Fruit fly (Drosophila melanogaster): ENCODE results near the gene Ptth.

The Ptth gene

DNA sequence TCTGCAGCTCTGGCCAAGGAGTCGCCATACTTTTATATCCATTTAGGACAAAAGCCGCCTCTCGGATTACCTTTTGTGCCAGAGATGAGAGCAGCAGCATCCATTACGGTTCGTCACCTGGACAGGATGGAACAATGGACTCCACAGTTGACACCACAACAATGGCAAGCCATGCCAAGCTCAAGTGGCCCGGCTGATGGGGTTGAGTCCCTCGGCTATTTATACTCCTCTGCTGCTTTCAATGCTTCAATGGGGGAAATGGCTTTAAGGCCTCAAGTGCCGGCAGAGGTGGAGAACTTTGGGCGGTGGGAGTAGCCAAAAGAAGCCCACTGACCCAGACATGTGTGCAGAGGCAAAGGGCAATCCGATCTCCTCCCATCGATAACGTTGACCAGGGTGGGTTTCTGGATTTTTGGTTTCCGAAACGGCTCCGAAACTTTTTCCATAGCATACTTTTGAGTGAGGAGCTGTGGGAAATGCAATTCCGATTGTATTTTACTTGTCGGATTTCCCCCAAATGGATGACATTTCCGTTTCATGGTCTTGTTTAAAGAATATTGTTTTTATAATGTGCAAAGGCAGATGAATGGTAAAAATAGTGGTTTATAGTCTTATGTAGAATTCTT lies at the start of gene Ptth:
Gene Ptth, minus strand, starts transcription at position 338 of the 626 bp plus-strand sequence.
- TF ChIP-seq Pif1A (GFP tag; optimal IDR thresholded peaks at IDR 0.05) (no peak), CG4496 (GFP tag; IDR thresholded peaks at IDR 0.05) (0 out of 3 replicates have a peak, but pooled peaks have one; percentile 16), CG15710 (tag; optimal IDR thresholded peaks at IDR 0.05) (no peak), CG13204 (GFP tag; optimal IDR thresholded peaks at IDR 0.05) (no peak)

- TF ChIP-seq CG9948 (tag; optimal IDR thresholded peaks at IDR 0.05), result no peak
- no peak for TF ChIP-seq gl (tag; optimal IDR thresholded peaks at IDR 0.05)
- no peak for TF ChIP-seq CG14655 (GFP tag; optimal IDR thresholded peaks at IDR 0.05)
- TF ChIP-seq Pif1B (GFP tag; optimal IDR thresholded peaks at IDR 0.05), result no peak
- no peak for TF ChIP-seq CG34367 (tag; optimal IDR thresholded peaks at IDR 0.05)
- no peak for TF ChIP-seq CG10348 (GFP tag; IDR thresholded peaks at IDR 0.05)
- no peak for TF ChIP-seq CG17806 (tag; optimal IDR thresholded peaks at IDR 0.05)
- no peak for TF ChIP-seq EcR (GFP tag; optimal IDR thresholded peaks at IDR 0.05)
- TF ChIP-seq CG8301 (tag; optimal IDR thresholded peaks at IDR 0.05), result no peak
- TF ChIP-seq Snoo (tag; optimal IDR thresholded peaks at IDR 0.05), result no peak
- no peak for TF ChIP-seq D1 (tag; optimal IDR thresholded peaks at IDR 0.05)
- no peak for TF ChIP-seq CG4496 (GFP tag; IDR thresholded peaks at IDR 0.05)
- no peak for TF ChIP-seq CG8159 (tag; optimal IDR thresholded peaks at IDR 0.05)
Measured at dm6 chr2L:625352-625751, 48.7 kb upstream of the Ptth start, which contains the start of gene CG2839. CG2839 (plus strand) TSS chr2L:625652.

dm6 chr2L:624317-624716 lies 47.6 kb upstream of the Ptth start, which contains the start of gene lectin-21Ca:
lectin-21Ca (plus strand) TSS chr2L:624617.
- TF ChIP-seq CG13204 (GFP tag; optimal IDR thresholded peaks at IDR 0.05) (no peak), CG8301 (tag; optimal IDR thresholded peaks at IDR 0.05) (no peak), CG32121 (GFP tag; IDR thresholded peaks at IDR 0.05) (no peak), CG8159 (tag; optimal IDR thresholded peaks at IDR 0.05) (no peak), CG12605 (GFP tag; IDR thresholded peaks at IDR 0.05) (no peak), CG14655 (GFP tag; optimal IDR thresholded peaks at IDR 0.05) (no peak), rn (GFP tag; IDR thresholded peaks at IDR 0.05) (no peak)

DNA sequence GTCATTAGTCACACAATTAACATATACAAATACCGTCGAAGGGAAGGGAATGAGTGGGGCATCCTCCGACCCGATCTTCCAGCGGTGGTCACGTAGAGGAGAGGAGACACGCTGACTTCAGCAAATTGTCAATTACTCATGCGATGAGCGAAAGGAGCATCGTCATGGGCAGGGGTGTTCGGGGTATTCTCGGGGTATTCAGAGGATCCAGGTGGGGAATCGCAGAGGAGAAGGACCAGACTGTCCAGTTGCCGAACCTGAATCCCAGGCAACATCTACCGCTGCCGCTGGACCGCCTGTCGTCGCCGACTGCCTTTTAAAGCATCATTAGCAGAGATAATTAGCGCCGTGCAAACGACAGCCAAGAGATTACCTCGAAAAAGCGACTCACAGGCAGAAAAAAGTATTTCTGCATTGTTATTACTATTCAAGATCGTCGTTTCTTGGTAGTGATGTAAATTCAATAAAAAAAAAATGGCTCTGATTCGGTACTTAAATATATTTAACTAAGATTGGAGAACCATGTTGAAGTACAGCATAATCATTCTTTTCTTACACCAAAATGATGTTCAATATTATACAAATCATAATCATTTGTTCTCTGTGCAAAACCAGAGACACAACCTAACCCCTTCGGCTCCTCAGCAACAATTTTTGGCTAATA lies 46.6 kb upstream of the Ptth start:
- peak; percentile 38 for TF ChIP-seq EcR (GFP tag; optimal IDR thresholded peaks at IDR 0.05)
- TF ChIP-seq CG9948 (tag; optimal IDR thresholded peaks at IDR 0.05), result no peak
- no peak for TF ChIP-seq CG4496 (GFP tag; IDR thresholded peaks at IDR 0.05)
- peak; percentile 17 for TF ChIP-seq CG14655 (GFP tag; optimal IDR thresholded peaks at IDR 0.05)
- TF ChIP-seq Snoo (tag; optimal IDR thresholded peaks at IDR 0.05), result no peak
- TF ChIP-seq rn (GFP tag; IDR thresholded peaks at IDR 0.05), result no peak
- TF ChIP-seq CG12605 (GFP tag; IDR thresholded peaks at IDR 0.05), result 0 out of 2 replicates have a peak, but pooled peaks have one; percentile 34
- no peak for TF ChIP-seq CG17806 (tag; optimal IDR thresholded peaks at IDR 0.05)
- peak; percentile 50 for TF ChIP-seq CG13204 (GFP tag; optimal IDR thresholded peaks at IDR 0.05)

- no peak for TF ChIP-seq Snoo (tag; optimal IDR thresholded peaks at IDR 0.05)
- no peak for TF ChIP-seq CG10348 (GFP tag; IDR thresholded peaks at IDR 0.05)
- TF ChIP-seq CG13204 (GFP tag; optimal IDR thresholded peaks at IDR 0.05), result no peak
- no peak for TF ChIP-seq Pif1A (GFP tag; optimal IDR thresholded peaks at IDR 0.05)
- TF ChIP-seq CG17806 (tag; optimal IDR thresholded peaks at IDR 0.05), result no peak
- TF ChIP-seq EcR (GFP tag; optimal IDR thresholded peaks at IDR 0.05), result no peak
- TF ChIP-seq CG8159 (tag; optimal IDR thresholded peaks at IDR 0.05), result no peak
- TF ChIP-seq Pif1B (GFP tag; optimal IDR thresholded peaks at IDR 0.05), result no peak
- no peak for TF ChIP-seq fd96Ca (GFP tag; IDR thresholded peaks at IDR 0.05)
Measured at dm6 chr2L:621101-621500, 44.4 kb upstream of the Ptth start, which contains the start of gene lectin-21Cb. lectin-21Cb (minus strand) TSS chr2L:621201.

- TF ChIP-seq CG32121 (GFP tag; IDR thresholded peaks at IDR 0.05) (no peak), CG15710 (tag; optimal IDR thresholded peaks at IDR 0.05) (no peak), CG14655 (GFP tag; optimal IDR thresholded peaks at IDR 0.05) (peak; percentile 32), CG4496 (GFP tag; IDR thresholded peaks at IDR 0.05) (peak; percentile 31; the same call in 1 of the 3 replicates), Ets98B (GFP tag; IDR thresholded peaks at IDR 0.05) (0 out of 2 replicates have a peak, but pooled peaks have one; percentile 6), fd96Ca (GFP tag; IDR thresholded peaks at IDR 0.05) (no peak)
Measured at dm6 chr2L:619739-620138, 43.0 kb upstream of the Ptth start.

DNA sequence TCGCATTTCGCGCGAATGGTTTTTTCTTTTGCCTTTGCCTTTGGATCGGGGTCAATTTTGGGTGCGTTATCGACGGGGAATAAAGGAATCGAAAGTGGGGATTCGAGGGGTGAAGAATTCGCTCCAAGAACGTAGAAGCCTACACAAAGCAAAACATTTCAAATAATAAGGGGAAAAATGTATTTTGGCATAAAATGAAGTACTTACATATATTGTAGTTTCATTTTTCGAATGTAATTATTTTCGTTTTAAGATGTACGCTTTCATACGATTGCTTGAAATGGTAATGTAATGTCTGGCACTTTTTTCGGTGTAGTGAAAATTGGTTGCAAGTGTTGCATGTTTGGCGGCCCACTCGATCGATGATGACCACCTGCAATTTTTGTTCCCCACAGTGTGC lies 38.3 kb upstream of the Ptth start:
- TF ChIP-seq Ets98B (GFP tag; IDR thresholded peaks at IDR 0.05), result no peak
- no peak for TF ChIP-seq CG32121 (GFP tag; IDR thresholded peaks at IDR 0.05)
- TF ChIP-seq CG13204 (GFP tag; optimal IDR thresholded peaks at IDR 0.05), result no peak
- no peak for TF ChIP-seq gl (tag; optimal IDR thresholded peaks at IDR 0.05)
- TF ChIP-seq CG8159 (tag; optimal IDR thresholded peaks at IDR 0.05), result no peak
- no peak for TF ChIP-seq EcR (GFP tag; optimal IDR thresholded peaks at IDR 0.05)
- no peak for TF ChIP-seq Pif1B (GFP tag; optimal IDR thresholded peaks at IDR 0.05)
- TF ChIP-seq CG14655 (GFP tag; optimal IDR thresholded peaks at IDR 0.05), result no peak
- TF ChIP-seq fd96Ca (GFP tag; IDR thresholded peaks at IDR 0.05), result no peak
- no peak for TF ChIP-seq CG9948 (tag; optimal IDR thresholded peaks at IDR 0.05)
- TF ChIP-seq CG15710 (tag; optimal IDR thresholded peaks at IDR 0.05), result no peak
- TF ChIP-seq Pif1A (GFP tag; optimal IDR thresholded peaks at IDR 0.05), result no peak
- no peak for TF ChIP-seq D1 (tag; optimal IDR thresholded peaks at IDR 0.05)
- no peak for TF ChIP-seq CG8301 (tag; optimal IDR thresholded peaks at IDR 0.05)
- no peak for TF ChIP-seq CG10348 (GFP tag; IDR thresholded peaks at IDR 0.05)
- no peak for TF ChIP-seq CG34367 (tag; optimal IDR thresholded peaks at IDR 0.05)
- no peak for TF ChIP-seq CG4496 (GFP tag; IDR thresholded peaks at IDR 0.05)
- no peak for TF ChIP-seq CG17806 (tag; optimal IDR thresholded peaks at IDR 0.05)
- TF ChIP-seq Snoo (tag; optimal IDR thresholded peaks at IDR 0.05), result no peak
- TF ChIP-seq CG12605 (GFP tag; IDR thresholded peaks at IDR 0.05), result no peak

All from whole organism, pupa.